Fruit fly (Drosophila melanogaster) whole organism, embryonic: Measurements from ENCODE around the gene PolE2.

Experiments
- B-H2 ChIP-seq: fragments of 200-800 bp; sonication (Bioruptor generic); optimal IDR thresholded peaks from 2 replicates; lab custom pipeline; 2018; ENCODE audit warnings: missing biosample characterization, mild to moderate bottlenecking, missing genetic modification characterization
- CG10543 ChIP-seq: fragments of 200-800 bp; sonication (Bioruptor generic); optimal IDR thresholded peaks from 3 replicates; lab custom pipeline; 2017; ENCODE audit warnings: missing biosample characterization, mild to moderate bottlenecking, missing genetic modification characterization, moderate library complexity
- CG10979 ChIP-seq: fragments of 200-800 bp; sonication (Bioruptor generic); optimal IDR thresholded peaks from 2 replicates; lab custom pipeline; 2018; ENCODE audit warnings: missing biosample characterization, mild to moderate bottlenecking, missing genetic modification characterization, moderate library complexity
- CG11560 ChIP-seq: fragments of 200-800 bp; sonication (Bioruptor generic); IDR thresholded peaks from 3 replicates; pipeline ENCODE4 v1.3.6; 2022; ENCODE audit warnings: missing biosample characterization, missing genetic modification characterization
- CG12744 ChIP-seq: fragments of 200-800 bp; sonication (Bioruptor generic); optimal IDR thresholded peaks from 2 replicates; lab custom pipeline; 2016; ENCODE audit warnings: missing biosample characterization, missing genetic modification characterization
- CG12769 ChIP-seq: fragments of 200-800 bp; sonication (Bioruptor generic); optimal IDR thresholded peaks from 2 replicates; lab custom pipeline; 2019; ENCODE audit warnings: missing biosample characterization, mild to moderate bottlenecking, missing genetic modification characterization, moderate library complexity
- CG17361 ChIP-seq: fragments of 200-800 bp; sonication (Bioruptor generic); IDR thresholded peaks from 3 replicates; pipeline ENCODE4 v1.3.6; 2022; ENCODE audit warnings: missing biosample characterization, missing genetic modification characterization
- CG31365 ChIP-seq: fragments of 200-800 bp; sonication (Bioruptor generic); optimal IDR thresholded peaks from 2 replicates; lab custom pipeline; 2018; ENCODE audit warnings: missing biosample characterization, mild to moderate bottlenecking, missing genetic modification characterization
- CG31441 ChIP-seq: fragments of 200-800 bp; sonication (Bioruptor generic); IDR thresholded peaks from 2 replicates; pipeline ENCODE4 v1.3.6; 2022; ENCODE audit warnings: missing biosample characterization, missing genetic modification characterization
- CG33213 ChIP-seq: fragments of 200-800 bp; sonication (Bioruptor generic); optimal IDR thresholded peaks from 3 replicates; lab custom pipeline; 2016; ENCODE audit warnings: missing biosample characterization, missing genetic modification characterization
- CG3407 ChIP-seq: fragments of 200-800 bp; sonication (Bioruptor generic); optimal IDR thresholded peaks from 2 replicates; lab custom pipeline; 2018; ENCODE audit warnings: missing biosample characterization, mild to moderate bottlenecking, missing genetic modification characterization
- CG4617 ChIP-seq: fragments of 200-800 bp; sonication (Bioruptor generic); optimal IDR thresholded peaks from 3 replicates; lab custom pipeline; 2016; ENCODE audit warnings: missing biosample characterization, missing genetic modification characterization, borderline replicate concordance
- CG4854 ChIP-seq: fragments of 200-800 bp; sonication (Bioruptor generic); optimal IDR thresholded peaks from 2 replicates; lab custom pipeline; 2016; ENCODE audit warnings: missing biosample characterization, missing genetic modification characterization, inconsistent platforms
- CG5245 ChIP-seq: fragments of 200-800 bp; sonication (Bioruptor generic); optimal IDR thresholded peaks from 3 replicates; lab custom pipeline; 2016; ENCODE audit warnings: missing biosample characterization, missing genetic modification characterization
- CG5953 ChIP-seq: fragments of 200-800 bp; sonication (Bioruptor generic); IDR thresholded peaks from 2 replicates; pipeline ENCODE4 v1.3.6; 2022; ENCODE audit warnings: missing biosample characterization, missing genetic modification characterization
- CG6765 ChIP-seq: fragments of 200-800 bp; sonication (Bioruptor generic); optimal IDR thresholded peaks from 3 replicates; lab custom pipeline; 2017; ENCODE audit warnings: missing biosample characterization, mild to moderate bottlenecking, missing genetic modification characterization
- CG7556 ChIP-seq: fragments of 200-800 bp; sonication (Bioruptor generic); optimal IDR thresholded peaks from 2 replicates; lab custom pipeline; 2017; ENCODE audit warnings: missing biosample characterization, mild to moderate bottlenecking, missing genetic modification characterization
- Chrac-16 ChIP-seq: fragments of 200-800 bp; sonication (Bioruptor generic); optimal IDR thresholded peaks from 3 replicates; lab custom pipeline; 2016; ENCODE audit warnings: missing biosample characterization, missing genetic modification characterization
- Dad ChIP-seq: fragments of 200-800 bp; sonication (Bioruptor generic); optimal IDR thresholded peaks from 3 replicates; lab custom pipeline; 2016; ENCODE audit warnings: missing biosample characterization, missing genetic modification characterization
- Dek ChIP-seq: fragments of 200-800 bp; sonication (Bioruptor generic); optimal IDR thresholded peaks from 3 replicates; lab custom pipeline; 2019; ENCODE audit warnings: missing biosample characterization, mild to moderate bottlenecking, missing genetic modification characterization, moderate library complexity
- Ets97D ChIP-seq: fragments of 200-800 bp; sonication (Bioruptor generic); optimal IDR thresholded peaks from 3 replicates; lab custom pipeline; 2016; ENCODE audit warnings: missing biosample characterization, missing genetic modification characterization
- H2.0 ChIP-seq: fragments of 200-800 bp; sonication (Bioruptor generic); IDR thresholded peaks from 2 replicates; pipeline ENCODE4 v1.3.6; 2022; ENCODE audit warnings: missing biosample characterization, missing genetic modification characterization
- HLHmδ ChIP-seq: fragments of 200-800 bp; sonication (Bioruptor generic); optimal IDR thresholded peaks from 2 replicates; lab custom pipeline; 2018; ENCODE audit warnings: missing biosample characterization, mild to moderate bottlenecking, missing genetic modification characterization, moderate library complexity
- HmgD ChIP-seq: fragments of 200-800 bp; sonication (Bioruptor generic); optimal IDR thresholded peaks from 3 replicates; lab custom pipeline; 2016; ENCODE audit warnings: missing biosample characterization, missing genetic modification characterization
- aop ChIP-seq: fragments of 200-800 bp; sonication (Bioruptor generic); IDR thresholded peaks from 2 replicates; pipeline ENCODE4 v1.3.6; 2022; ENCODE audit warnings: missing biosample characterization, missing genetic modification characterization
- ap ChIP-seq: fragments of 200-800 bp; sonication (Bioruptor generic); IDR thresholded peaks from 2 replicates; pipeline ENCODE4 v1.3.6; 2022; ENCODE audit warnings: missing biosample characterization, missing genetic modification characterization
- bbx ChIP-seq: fragments of 200-800 bp; sonication (Bioruptor generic); IDR thresholded peaks from 2 replicates; pipeline ENCODE4 v1.3.6; 2022; ENCODE audit warnings: missing biosample characterization, missing genetic modification characterization; ENCODE audit not compliant: partially characterized antibody
- bowl ChIP-seq: fragments of 200-800 bp; sonication (Bioruptor generic); IDR thresholded peaks from 2 replicates; pipeline ENCODE4 v1.3.6; 2022; ENCODE audit warnings: missing biosample characterization, missing genetic modification characterization
- chm ChIP-seq: fragments of 200-800 bp; sonication (Bioruptor generic); IDR thresholded peaks from 2 replicates; pipeline ENCODE4 v1.3.6; 2022; ENCODE audit warnings: missing biosample characterization, missing genetic modification characterization
- crc ChIP-seq: fragments of 200-800 bp; sonication (Bioruptor generic); optimal IDR thresholded peaks from 2 replicates; lab custom pipeline; 2016; ENCODE audit warnings: missing biosample characterization, missing genetic modification characterization
- disco-r ChIP-seq: fragments of 200-800 bp; sonication (Bioruptor generic); optimal IDR thresholded peaks from 2 replicates; lab custom pipeline; 2016; ENCODE audit warnings: missing biosample characterization, missing genetic modification characterization
- dysf ChIP-seq: fragments of 200-800 bp; sonication (Bioruptor generic); IDR thresholded peaks from 3 replicates; pipeline ENCODE4 v1.3.6; 2022; ENCODE audit warnings: missing biosample characterization, missing genetic modification characterization
- emc ChIP-seq: fragments of 200-800 bp; sonication (Bioruptor generic); optimal IDR thresholded peaks from 2 replicates; lab custom pipeline; 2016; ENCODE audit warnings: missing biosample characterization, missing genetic modification characterization
- exex ChIP-seq: fragments of 200-800 bp; sonication (Bioruptor generic); optimal IDR thresholded peaks from 4 replicates; lab custom pipeline; 2018; ENCODE audit warnings: missing biosample characterization, mild to moderate bottlenecking, missing genetic modification characterization, moderate library complexity
- fru ChIP-seq: fragments of >200 bp; optimal IDR thresholded peaks from 2 replicates; lab custom pipeline; 2017
- insv ChIP-seq, 2 experiments: fragments of 200-800 bp; sonication (Bioruptor generic); optimal IDR thresholded peaks; 3 replicates each; lab custom pipeline; 2016 to 2018; ENCODE audit warnings: missing biosample characterization in 2 of 2, missing genetic modification characterization in 2 of 2
- lbe ChIP-seq: fragments of 200-800 bp; sonication (Bioruptor generic); optimal IDR thresholded peaks from 2 replicates; lab custom pipeline; 2016; ENCODE audit warnings: missing biosample characterization, mild to moderate bottlenecking, missing genetic modification characterization
- lmd ChIP-seq: fragments of 200-800 bp; sonication (Bioruptor generic); IDR thresholded peaks from 2 replicates; pipeline ENCODE4 v1.3.6; 2022; ENCODE audit warnings: missing biosample characterization, missing genetic modification characterization
- nerfin-1 ChIP-seq: fragments of 200-800 bp; sonication (Bioruptor generic); optimal IDR thresholded peaks from 3 replicates; lab custom pipeline; 2019; ENCODE audit warnings: missing biosample characterization, mild to moderate bottlenecking, missing genetic modification characterization, moderate library complexity
- nerfin-2 ChIP-seq: fragments of 200-800 bp; sonication (Bioruptor generic); IDR thresholded peaks from 2 replicates; pipeline ENCODE4 v1.3.6; 2022; ENCODE audit warnings: missing biosample characterization, missing genetic modification characterization; ENCODE audit not compliant: partially characterized antibody
- nmo ChIP-seq: fragments of 200-800 bp; sonication (Bioruptor generic); optimal IDR thresholded peaks from 2 replicates; lab custom pipeline; 2018; ENCODE audit warnings: missing biosample characterization, mild to moderate bottlenecking, missing genetic modification characterization, moderate library complexity
- p53 ChIP-seq: fragments of 200-800 bp; sonication (Bioruptor generic); optimal IDR thresholded peaks from 2 replicates; lab custom pipeline; 2016; ENCODE audit warnings: missing biosample characterization, missing genetic modification characterization
- phol ChIP-seq: fragments of 200-800 bp; sonication (Bioruptor generic); optimal IDR thresholded peaks from 3 replicates; lab custom pipeline; 2018; ENCODE audit warnings: missing biosample characterization, mild to moderate bottlenecking, missing genetic modification characterization, moderate library complexity
- prd ChIP-seq, 3 experiments: fragments of >200 bp in 2 of 3; fragments of 200-800 bp in 1 of 3; sonication (Bioruptor generic) in 1 of 3; optimal IDR thresholded peaks in 2 of 3; IDR thresholded peaks in 1 of 3; 2 replicates in 2 of 3; 3 replicates in 1 of 3; pipeline versions ENCODE4 v1.3.6 to Lab custom; 2017 to 2022; ENCODE audit warnings: missing biosample characterization in 1 of 3, missing genetic modification characterization in 1 of 3
- pros ChIP-seq: fragments of 200-800 bp; sonication (Bioruptor generic); optimal IDR thresholded peaks from 3 replicates; lab custom pipeline; 2019; ENCODE audit warnings: missing biosample characterization, mild to moderate bottlenecking, missing genetic modification characterization, moderate library complexity
- ro ChIP-seq: fragments of 200-800 bp; sonication (Bioruptor generic); IDR thresholded peaks from 2 replicates; pipeline ENCODE4 v1.3.6; 2022; ENCODE audit warnings: missing biosample characterization, missing genetic modification characterization
- sqz ChIP-seq: fragments of 200-800 bp; sonication (Bioruptor generic); optimal IDR thresholded peaks from 3 replicates; lab custom pipeline; 2018; ENCODE audit warnings: missing biosample characterization, mild to moderate bottlenecking, missing genetic modification characterization
- zen ChIP-seq: fragments of 200-800 bp; sonication (Bioruptor generic); optimal IDR thresholded peaks from 3 replicates; lab custom pipeline; 2018; ENCODE audit warnings: missing biosample characterization, mild to moderate bottlenecking, missing genetic modification characterization, moderate library complexity

Gene PolE2

DNA sequence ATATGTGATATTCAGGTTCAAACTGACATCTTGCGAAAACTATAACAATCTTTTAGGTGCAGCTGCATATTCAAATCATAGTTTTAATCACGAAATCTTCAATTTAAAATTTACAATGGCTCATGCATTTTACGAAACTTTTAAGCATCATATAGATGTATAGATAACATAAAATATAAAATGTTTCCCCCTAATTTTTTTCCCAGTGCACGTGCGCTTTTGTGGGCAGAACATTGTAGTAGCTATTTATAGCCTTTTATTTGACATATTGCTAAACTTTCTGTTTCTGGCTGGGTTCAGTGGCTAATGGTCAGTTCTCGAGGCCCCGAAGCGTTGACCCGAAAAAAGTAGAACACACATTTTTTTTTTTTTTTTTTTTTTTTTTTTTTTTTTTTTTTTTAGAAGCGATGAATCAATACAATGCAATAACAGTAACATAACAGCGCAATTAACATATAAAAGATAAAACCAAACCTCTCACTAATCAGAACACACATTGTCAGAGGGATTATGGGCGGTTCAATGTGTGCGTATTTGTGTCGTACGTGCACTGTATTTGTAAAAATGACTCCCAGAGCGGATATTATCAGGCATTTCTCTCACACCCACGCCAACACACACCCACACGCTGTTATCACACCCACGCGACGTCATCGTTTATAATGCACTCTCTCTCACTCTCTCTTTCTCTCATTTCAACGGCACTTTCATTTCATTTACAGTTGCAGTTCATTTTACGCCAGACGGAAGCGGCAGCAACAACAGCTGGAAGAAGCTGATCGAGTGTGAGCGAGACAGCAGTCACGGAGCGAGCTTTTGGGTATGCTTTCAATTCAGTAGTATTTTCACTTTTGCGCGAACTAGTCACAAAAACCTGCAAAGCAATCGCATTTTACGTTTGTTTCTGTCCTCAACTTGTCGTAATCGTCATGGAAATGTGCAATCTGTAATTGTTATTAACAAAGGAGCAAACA, 29.1 kb upstream of the PolE2 start (continued):
- TF ChIP-seq ro (GFP tag; lab: Robert Waterston, UW) = no peak
- TF ChIP-seq CG31365 (tag; lab: Kevin White, UChicago) = no peak
- TF ChIP-seq CG12769 (tag; lab: Kevin White, UChicago) = peak; percentile 35
- TF ChIP-seq CG6765 (GFP tag; lab: Kevin White, UChicago) = no peak
- TF ChIP-seq CG4854 (GFP tag; lab: Kevin White, UChicago) = no peak
- TF ChIP-seq Dek (tag; lab: Kevin White, UChicago) = peak; percentile 22
- peak; percentile 23 for TF ChIP-seq lmd
- TF ChIP-seq fru = no peak
- no peak for TF ChIP-seq CG4617
- no peak for TF ChIP-seq aop (GFP tag; lab: Robert Waterston, UW)
- peak; percentile 59 for TF ChIP-seq CG31441 (GFP tag; lab: Robert Waterston, UW)
- no peak for TF ChIP-seq exex (tag; lab: Kevin White, UChicago)
- peak; percentile 33 for TF ChIP-seq phol (tag; lab: Kevin White, UChicago)
- no peak for TF ChIP-seq CG5245
- no peak for TF ChIP-seq CG10543 (GFP tag; lab: Kevin White, UChicago)
- TF ChIP-seq lbe (GFP tag; lab: Kevin White, UChicago) = no peak
- TF ChIP-seq ap (GFP tag; lab: Robert Waterston, UW) = no peak
- peak; percentile 20 for TF ChIP-seq disco-r (GFP tag; lab: Kevin White, UChicago)
- no peak for TF ChIP-seq chm
- TF ChIP-seq H2.0 (GFP tag; lab: Robert Waterston, UW) = peak; percentile 22
- TF ChIP-seq CG11560 (tag; lab: Robert Waterston, UW) = no peak
- peak; percentile 24; the same call in 1 of the 2 replicates for TF ChIP-seq bbx (GFP tag; lab: Robert Waterston, UW)
- peak; percentile 4 for TF ChIP-seq crc (GFP tag; lab: Kevin White, UChicago)
- TF ChIP-seq B-H2 = no peak
- no peak for TF ChIP-seq sqz (GFP tag; lab: Kevin White, UChicago)
- peak; percentile 52; the same call in 2 of the 3 replicates for TF ChIP-seq dysf
- TF ChIP-seq nerfin-2 = no peak
- peak; percentile 65 for TF ChIP-seq nmo (GFP tag; lab: Kevin White, UChicago)
- TF ChIP-seq CG5953 = peak; percentile 52
- TF ChIP-seq CG10979 (tag; lab: Kevin White, UChicago) = peak; percentile 17
- peak; percentile 5 for TF ChIP-seq HLHmδ (GFP tag; lab: Kevin White, UChicago)
- peak; percentile 18 for TF ChIP-seq Chrac-16 (GFP tag; lab: Kevin White, UChicago)
- TF ChIP-seq CG3407 = peak; percentile 18
- no peak for TF ChIP-seq emc (GFP tag; lab: Kevin White, UChicago)
- TF ChIP-seq Ets97D (GFP tag; lab: Kevin White, UChicago) = no peak
- no peak for TF ChIP-seq pros
- TF ChIP-seq zen (tag; lab: Kevin White, UChicago) = no peak
- peak; percentile 5 for TF ChIP-seq CG33213
- peak; percentile 67 for TF ChIP-seq CG17361 (GFP tag; lab: Robert Waterston, UW)
- TF ChIP-seq Dad (GFP tag; lab: Kevin White, UChicago) = no peak
- TF ChIP-seq prd (optimal IDR thresholded peaks at IDR 0.05; lab: Kevin White, UChicago) = no peak
- peak; percentile 40; the same call in 2 of the 3 replicates for TF ChIP-seq prd (GFP tag; IDR thresholded peaks at IDR 0.05; lab: Robert Waterston, UW)
- TF ChIP-seq nerfin-1 (tag; lab: Kevin White, UChicago) = no peak
- TF ChIP-seq p53 = no peak
- TF ChIP-seq HmgD (GFP tag; lab: Kevin White, UChicago) = no peak
- TF ChIP-seq insv (GFP tag; optimal IDR thresholded peaks at IDR 0.05; lab: Kevin White, UChicago) = no peak
- TF ChIP-seq bowl = 0 out of 2 replicates have a peak, but pooled peaks have one; percentile 12
- TF ChIP-seq CG7556 (GFP tag; lab: Kevin White, UChicago) = peak; percentile 66
- TF ChIP-seq CG12744 = peak; percentile 5
